Fruit fly (Drosophila melanogaster): ENCODE measurements around the gene CG3176.

The CG3176 gene

DNA sequence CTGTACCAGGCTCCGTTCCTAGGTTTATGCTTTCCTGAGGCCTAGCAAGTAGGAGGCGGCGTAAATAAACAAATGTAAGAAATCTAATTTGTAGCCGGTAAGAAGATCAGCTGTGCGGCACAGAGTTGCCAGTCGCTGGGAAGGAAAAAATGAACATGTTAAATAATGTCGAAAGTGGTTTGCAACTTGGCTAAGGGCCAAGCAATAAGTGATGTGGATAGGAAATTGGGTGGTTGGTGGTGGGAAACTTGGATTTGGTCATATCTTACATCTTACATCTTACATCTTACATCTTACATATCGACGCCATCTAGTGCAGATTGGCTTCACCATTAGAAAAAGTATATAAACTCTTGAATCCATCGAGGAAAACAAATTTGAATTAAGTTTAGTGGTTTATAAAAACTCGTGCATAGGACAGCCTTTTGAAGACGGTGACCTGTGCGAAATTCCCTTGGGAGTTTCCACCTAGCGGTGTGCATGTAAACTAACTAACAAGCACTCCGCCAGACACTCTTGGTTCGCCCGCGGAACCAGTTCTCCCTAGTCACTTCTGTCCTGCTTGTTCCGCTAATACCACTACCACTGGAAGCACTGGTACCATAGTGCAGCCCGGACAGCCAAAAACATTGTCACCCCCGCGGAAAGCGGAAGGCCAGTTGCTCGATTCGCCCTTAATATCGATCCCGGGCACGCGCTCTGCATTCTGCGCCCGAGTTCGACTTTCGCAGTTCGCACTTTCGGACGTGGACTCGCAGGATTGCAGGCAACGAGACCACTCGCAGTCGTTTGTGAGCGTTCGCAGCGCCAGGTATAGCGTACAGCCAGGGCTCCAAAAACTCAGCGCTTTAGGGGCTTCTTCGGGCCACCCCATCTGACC lies 48.3 kb downstream of the CG3176 start, which contains the start of the genes CG4293 and Appl (continued):
- TF ChIP-seq seq (GFP tag; IDR thresholded peaks at IDR 0.05) (no peak), CG2199 (GFP tag; IDR thresholded peaks at IDR 0.05) (no peak), CG12104 (GFP tag; optimal IDR thresholded peaks at IDR 0.05) (no peak), CG6854 (GFP tag; optimal IDR thresholded peaks at IDR 0.05) (no peak), BEAF-32 (GFP tag; optimal IDR thresholded peaks at IDR 0.05) (peak; percentile 47), CG5953 (GFP tag; IDR thresholded peaks at IDR 0.05) (no peak), MBD-R2 (GFP tag; IDR thresholded peaks at IDR 0.05) (peak; percentile 84), sna (GFP tag; IDR thresholded peaks at IDR 0.05; ENCODE audit: partially characterized antibody) (0 out of 2 replicates have a peak, but pooled peaks have one; percentile 20), esg (GFP tag; conservative IDR thresholded peaks at IDR 0.05) (no peak), ac (GFP tag; optimal IDR thresholded peaks at IDR 0.05) (no peak), Fer1 (GFP tag; optimal IDR thresholded peaks at IDR 0.05) (no peak), eve (GFP tag; optimal IDR thresholded peaks at IDR 0.05) (no peak), CG12942 (GFP tag; optimal IDR thresholded peaks at IDR 0.05) (no peak), Hsf (GFP tag; optimal IDR thresholded peaks at IDR 0.05) (no peak), Antp (GFP tag; optimal IDR thresholded peaks at IDR 0.05) (no peak), Opbp (GFP tag; IDR thresholded peaks at IDR 0.05; ENCODE audit: partially characterized antibody) (peak; percentile 9; the same call in 1 of the 3 replicates), insv (GFP tag; optimal IDR thresholded peaks at IDR 0.05) (peak in 1 of 2 experiments; percentile 75)

Data from whole organism, embryonic.